Fruit fly (Drosophila melanogaster): ENCODE data around the gene r.

DNA sequence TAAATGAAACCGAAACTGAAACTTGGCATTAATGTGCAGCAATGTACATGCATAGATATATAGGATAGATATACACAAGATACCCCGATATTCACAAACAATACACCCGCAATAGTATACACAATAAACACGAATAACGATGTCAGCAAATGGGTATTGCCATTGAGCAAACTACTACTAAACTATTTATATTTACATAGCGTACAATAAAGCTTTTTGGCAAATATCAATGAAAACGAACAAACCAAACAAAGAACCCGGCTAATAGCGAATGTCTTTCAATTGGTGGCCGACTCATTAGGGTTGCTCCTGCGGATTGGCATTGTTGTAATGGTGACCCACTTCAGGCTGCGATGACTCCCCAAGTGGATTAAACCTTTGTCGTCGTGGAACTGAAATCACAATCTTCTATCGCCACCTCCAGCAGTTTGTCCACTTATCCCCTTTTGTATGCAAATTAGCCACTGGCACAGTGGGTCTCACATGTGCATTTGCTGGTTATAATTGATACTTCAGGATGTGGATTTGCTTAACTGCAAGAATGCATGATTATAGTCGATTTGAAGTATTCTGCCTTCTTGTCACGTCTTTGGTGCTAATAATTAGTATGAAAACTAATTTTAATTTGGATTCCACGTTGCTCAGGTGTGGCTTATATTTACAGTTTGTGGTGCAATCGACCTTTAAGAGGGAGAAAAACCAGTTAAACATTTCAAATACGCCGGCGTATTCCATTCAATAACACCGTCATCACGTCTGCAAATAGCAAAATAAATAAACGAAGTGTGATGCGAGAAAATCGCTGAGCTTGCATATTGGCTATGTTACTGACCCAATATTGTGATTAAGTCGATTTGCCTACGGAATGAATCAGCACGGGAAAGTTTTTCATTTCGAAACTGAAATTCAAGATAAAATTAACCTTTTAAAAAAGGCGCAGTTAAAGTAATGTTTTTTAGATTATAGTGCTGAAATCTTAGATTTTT is 4.8 kb upstream of the r start:
- peak; percentile 89 for TF ChIP-seq esg (GFP tag; conservative IDR thresholded peaks at IDR 0.05)
- no peak for TF ChIP-seq CG33557 (GFP tag; optimal IDR thresholded peaks at IDR 0.05)
- TF ChIP-seq CG8478 (optimal IDR thresholded peaks at IDR 0.05), result no peak
- no peak for TF ChIP-seq NC2α (GFP tag; optimal IDR thresholded peaks at IDR 0.05)
- peak; percentile 60 for TF ChIP-seq CG8281 (tag; optimal IDR thresholded peaks at IDR 0.05)
